Worm (Caenorhabditis elegans): ENCODE data around the gene pgp-6.

Gene pgp-6

ce11 chrX:10877138-10877743 lies at the start of gene pgp-6:
TSS of gene pgp-6 (minus strand) at chrX:10877425.
- TF ChIP-seq elt-2 (tag; optimal IDR thresholded peaks at IDR 0.05), result peak; percentile 70
- TF ChIP-seq elt-4 (tag; optimal IDR thresholded peaks at IDR 0.05), result no peak

ce11 chrX:10924031-10924430 lies 46.8 kb upstream of the pgp-6 start:
- TF ChIP-seq hlh-15 (tag; optimal IDR thresholded peaks at IDR 0.05) (no peak), madf-2 (tag; optimal IDR thresholded peaks at IDR 0.05) (no peak), lin-11 (tag; optimal IDR thresholded peaks at IDR 0.05) (no peak), Y22D7AL.16 (tag; optimal IDR thresholded peaks at IDR 0.05) (no peak), hlh-30 (tag; optimal IDR thresholded peaks at IDR 0.05; ENCODE audit: insufficient read depth) (no peak), ztf-16 (tag; optimal IDR thresholded peaks at IDR 0.05) (no peak), pha-2 (tag; optimal IDR thresholded peaks at IDR 0.05) (no peak), dmd-4 (tag; optimal IDR thresholded peaks at IDR 0.05; ENCODE audit: borderline replicate concordance) (no peak), ceh-18 (tag; optimal IDR thresholded peaks at IDR 0.05) (no peak), dve-1 (tag; optimal IDR thresholded peaks at IDR 0.05) (no peak), T23F11.4 (GFP tag; optimal IDR thresholded peaks at IDR 0.05) (no peak), ceh-48 (tag; optimal IDR thresholded peaks at IDR 0.05) (no peak), C08G9.2 (tag; optimal IDR thresholded peaks at IDR 0.05) (no peak), ceh-14 (tag; optimal IDR thresholded peaks at IDR 0.05) (no peak), ceh-2 (tag; optimal IDR thresholded peaks at IDR 0.05) (no peak), zip-5 (tag; optimal IDR thresholded peaks at IDR 0.05) (no peak), pag-3 (tag; optimal IDR thresholded peaks at IDR 0.05; ENCODE audit: borderline replicate concordance) (no peak), unc-55 (GFP tag; optimal IDR thresholded peaks at IDR 0.05) (no peak), fkh-10 (GFP tag; optimal IDR thresholded peaks at IDR 0.05) (no peak), pat-9 (tag; optimal IDR thresholded peaks at IDR 0.05) (no peak)

ce11 chrX:10919613-10920012 lies 42.4 kb upstream of the pgp-6 start, which contains the start of gene nstp-9:
TSS of gene nstp-9 (minus strand) at chrX:10919713.
- TF ChIP-seq pros-1 (tag; optimal IDR thresholded peaks at IDR 0.05) (no peak), ceh-30 (tag; optimal IDR thresholded peaks at IDR 0.05) (no peak), elt-2 (tag; optimal IDR thresholded peaks at IDR 0.05) (no peak), nhr-232 (tag; optimal IDR thresholded peaks at IDR 0.05) (no peak), unc-3 (GFP tag; conservative IDR thresholded peaks at IDR 0.05) (no peak), unc-3 (tag; optimal IDR thresholded peaks at IDR 0.05) (no peak), ceh-19 (GFP tag; optimal IDR thresholded peaks at IDR 0.05) (no peak), unc-86 (tag; optimal IDR thresholded peaks at IDR 0.05) (no peak), sdc-2 (tag; optimal IDR thresholded peaks at IDR 0.05) (no peak), pha-4 (tag; optimal IDR thresholded peaks at IDR 0.05) (no peak), hlh-8 (tag; optimal IDR thresholded peaks at IDR 0.05) (no peak), fkh-10 (GFP tag; optimal IDR thresholded peaks at IDR 0.05) (no peak), sox-4 (tag; optimal IDR thresholded peaks at IDR 0.05) (no peak), ama-1 (optimal IDR thresholded peaks at IDR 0.05) (no peak), lin-11 (tag; optimal IDR thresholded peaks at IDR 0.05) (no peak), syd-9 (tag; optimal IDR thresholded peaks at IDR 0.05) (no peak), pqm-1 (tag; optimal IDR thresholded peaks at IDR 0.05) (no peak), che-1 (tag; optimal IDR thresholded peaks at IDR 0.05) (no peak), tbx-7 (tag; optimal IDR thresholded peaks at IDR 0.05) (no peak), C08G9.2 (tag; optimal IDR thresholded peaks at IDR 0.05) (no peak)

- TF ChIP-seq fax-1 (tag; optimal IDR thresholded peaks at IDR 0.05) (no peak), odd-2 (tag; optimal IDR thresholded peaks at IDR 0.05) (no peak), sdc-2 (tag; optimal IDR thresholded peaks at IDR 0.05) (no peak), mec-3 (tag; optimal IDR thresholded peaks at IDR 0.05; ENCODE audit: borderline replicate concordance) (no peak), lin-11 (tag; optimal IDR thresholded peaks at IDR 0.05) (no peak), ceh-19 (GFP tag; optimal IDR thresholded peaks at IDR 0.05) (no peak)
Measured at ce11 chrX:10916194-10916593, 39.0 kb upstream of the pgp-6 start.

Measured in whole organism, late embryonic.